Fruit fly (Drosophila melanogaster): Measurements from ENCODE around the gene CG14629.

- TF ChIP-seq kay (GFP tag; ENCODE audit: borderline replicate concordance) (no peak), pad (GFP tag; optimal IDR thresholded peaks at IDR 0.05) (no peak), cnc (optimal IDR thresholded peaks at IDR 0.05) (no peak), tj (GFP tag; optimal IDR thresholded peaks at IDR 0.05) (no peak), CG33017 (tag; optimal IDR thresholded peaks at IDR 0.05) (no peak), ovo (GFP tag; optimal IDR thresholded peaks at IDR 0.05) (no peak), Hr96 (GFP tag; optimal IDR thresholded peaks at IDR 0.05) (no peak), CG7101 (tag; optimal IDR thresholded peaks at IDR 0.05) (no peak), CG1620 (GFP tag; optimal IDR thresholded peaks at IDR 0.05) (no peak)
These were observed 45.1 kb upstream of the CG14629 start for dm6 chrX:1006182-1006581.
